Worm (Caenorhabditis elegans) whole organism, mixed stage, embryonic: ENCODE data around the gene dhs-31.

Experiments
- M03D4.4 ChIP-seq: sonication (generic microtip); optimal IDR thresholded peaks from 2 replicates; lab custom pipeline; 2017; ENCODE audit warnings: mild to moderate bottlenecking, missing genetic modification characterization, missing compliant biosample characterization
- bed-3 ChIP-seq: fragments of 200-800 bp; sonication (Bioruptor generic); optimal IDR thresholded peaks from 3 replicates; lab custom pipeline; 2018; ENCODE audit warnings: mild to moderate bottlenecking, missing genetic modification characterization, moderate library complexity, missing compliant biosample characterization
- blmp-1 ChIP-seq: fragments of 150-350 bp; optimal IDR thresholded peaks from 2 replicates; lab custom pipeline; 2014; ENCODE audit warnings: missing biosample characterization, missing genetic modification characterization
- ceh-43 ChIP-seq: fragments of 200-800 bp; sonication (Bioruptor generic); optimal IDR thresholded peaks from 2 replicates; lab custom pipeline; 2018; ENCODE audit warnings: mild to moderate bottlenecking, missing genetic modification characterization, moderate library complexity, missing compliant biosample characterization
- ceh-83 ChIP-seq: fragments of 200-800 bp; sonication (Bioruptor generic); optimal IDR thresholded peaks from 2 replicates; lab custom pipeline; 2018; ENCODE audit warnings: mild to moderate bottlenecking, missing genetic modification characterization, missing compliant biosample characterization
- ces-1 ChIP-seq: fragments of 150-350 bp; optimal IDR thresholded peaks from 2 replicates; lab custom pipeline; 2014; ENCODE audit warnings: missing biosample characterization, missing genetic modification reagents, missing genetic modification characterization
- drap-1 ChIP-seq: fragments of 200-800 bp; sonication (Bioruptor generic); optimal IDR thresholded peaks from 3 replicates; lab custom pipeline; 2018; ENCODE audit warnings: mild to moderate bottlenecking, missing genetic modification characterization, missing compliant biosample characterization
- elt-1 ChIP-seq: sonication (generic microtip); optimal IDR thresholded peaks from 2 replicates; lab custom pipeline; 2017; ENCODE audit warnings: missing genetic modification characterization, mild to moderate bottlenecking, missing compliant biosample characterization, antibody characterized with exemption, moderate library complexity, borderline replicate concordance; ENCODE audit not compliant: insufficient read depth
- ham-2 ChIP-seq: fragments of 200-800 bp; sonication (Bioruptor generic); optimal IDR thresholded peaks from 2 replicates; lab custom pipeline; 2018; ENCODE audit warnings: mild to moderate bottlenecking, missing genetic modification characterization, missing compliant biosample characterization
- hlh-1 ChIP-seq: fragments of 150-350 bp; optimal IDR thresholded peaks from 2 replicates; lab custom pipeline; 2014; ENCODE audit warnings: missing biosample characterization, missing genetic modification reagents, missing genetic modification characterization
- lin-13 ChIP-seq: fragments of 150-350 bp; optimal IDR thresholded peaks from 2 replicates; lab custom pipeline; 2014; ENCODE audit warnings: missing biosample characterization, missing genetic modification characterization
- lin-32 ChIP-seq: fragments of 200-800 bp; sonication (Bioruptor generic); optimal IDR thresholded peaks from 2 replicates; lab custom pipeline; 2018; ENCODE audit warnings: mild to moderate bottlenecking, missing genetic modification characterization, missing compliant biosample characterization
- lsy-2 ChIP-seq: fragments of 150-350 bp; optimal IDR thresholded peaks from 2 replicates; lab custom pipeline; 2014; ENCODE audit warnings: missing biosample characterization, missing genetic modification characterization
- mab-5 ChIP-seq: fragments of 150-350 bp; optimal IDR thresholded peaks from 2 replicates; lab custom pipeline; 2014; ENCODE audit warnings: missing biosample characterization, missing genetic modification characterization
- mep-1 ChIP-seq: fragments of 150-350 bp; optimal IDR thresholded peaks from 2 replicates; lab custom pipeline; 2017; ENCODE audit warnings: missing biosample characterization, missing genetic modification reagents, missing genetic modification characterization, inconsistent platforms
- nhr-12 ChIP-seq: fragments of 150-350 bp; optimal IDR thresholded peaks from 2 replicates; lab custom pipeline; 2014; ENCODE audit warnings: missing biosample characterization, missing genetic modification characterization
- nhr-2 ChIP-seq: fragments of 150-350 bp; optimal IDR thresholded peaks from 2 replicates; lab custom pipeline; 2014; ENCODE audit warnings: missing biosample characterization, missing genetic modification characterization
- nhr-237 ChIP-seq: fragments of 150-350 bp; optimal IDR thresholded peaks from 2 replicates; lab custom pipeline; 2014; ENCODE audit warnings: missing biosample characterization, missing genetic modification characterization
- nhr-28 ChIP-seq: fragments of 150-350 bp; optimal IDR thresholded peaks from 2 replicates; lab custom pipeline; 2014; ENCODE audit warnings: missing biosample characterization, missing genetic modification characterization
- nhr-76 ChIP-seq: sonication (generic microtip); optimal IDR thresholded peaks from 2 replicates; lab custom pipeline; 2017; ENCODE audit warnings: missing biosample characterization, missing genetic modification characterization
- pha-4 ChIP-seq: fragments of 150-350 bp; optimal IDR thresholded peaks from 2 replicates; lab custom pipeline; 2018; ENCODE audit warnings: missing biosample characterization, missing genetic modification reagents, missing genetic modification characterization
- sem-2 ChIP-seq: fragments of 200-800 bp; sonication (Bioruptor generic); optimal IDR thresholded peaks from 2 replicates; lab custom pipeline; 2018; ENCODE audit warnings: mild to moderate bottlenecking, missing genetic modification characterization, missing compliant biosample characterization
- snpc-4 ChIP-seq: fragments of 150-350 bp; optimal IDR thresholded peaks from 2 replicates; lab custom pipeline; 2014; ENCODE audit warnings: missing biosample characterization, missing genetic modification characterization
- sptf-1 ChIP-seq: sonication (generic microtip); optimal IDR thresholded peaks from 2 replicates; lab custom pipeline; 2017; ENCODE audit warnings: mild to moderate bottlenecking, missing genetic modification characterization, moderate library complexity, missing compliant biosample characterization
- tbx-8 ChIP-seq: fragments of 200-800 bp; sonication (Bioruptor generic); optimal IDR thresholded peaks from 2 replicates; lab custom pipeline; 2018; ENCODE audit warnings: mild to moderate bottlenecking, missing genetic modification characterization, moderate library complexity, missing compliant biosample characterization
- unc-120 ChIP-seq: sonication (generic microtip); optimal IDR thresholded peaks from 2 replicates; lab custom pipeline; 2017; ENCODE audit warnings: missing genetic modification characterization, missing compliant biosample characterization; ENCODE audit not compliant: poor library complexity, severe bottlenecking
- unc-39 ChIP-seq: fragments of 150-350 bp; optimal IDR thresholded peaks from 2 replicates; lab custom pipeline; 2014; ENCODE audit warnings: missing biosample characterization, missing genetic modification characterization
- unc-62 ChIP-seq: fragments of 150-350 bp; optimal IDR thresholded peaks from 2 replicates; lab custom pipeline; 2014; ENCODE audit warnings: missing biosample characterization, missing genetic modification reagents, missing genetic modification characterization
- zip-8 ChIP-seq: fragments of 150-350 bp; optimal IDR thresholded peaks from 2 replicates; lab custom pipeline; 2014; ENCODE audit warnings: missing biosample characterization, missing genetic modification characterization
- ztf-11 ChIP-seq: fragments of 150-350 bp; optimal IDR thresholded peaks from 2 replicates; lab custom pipeline; 2014; ENCODE audit warnings: missing biosample characterization, missing genetic modification characterization

The dhs-31 gene

DNA sequence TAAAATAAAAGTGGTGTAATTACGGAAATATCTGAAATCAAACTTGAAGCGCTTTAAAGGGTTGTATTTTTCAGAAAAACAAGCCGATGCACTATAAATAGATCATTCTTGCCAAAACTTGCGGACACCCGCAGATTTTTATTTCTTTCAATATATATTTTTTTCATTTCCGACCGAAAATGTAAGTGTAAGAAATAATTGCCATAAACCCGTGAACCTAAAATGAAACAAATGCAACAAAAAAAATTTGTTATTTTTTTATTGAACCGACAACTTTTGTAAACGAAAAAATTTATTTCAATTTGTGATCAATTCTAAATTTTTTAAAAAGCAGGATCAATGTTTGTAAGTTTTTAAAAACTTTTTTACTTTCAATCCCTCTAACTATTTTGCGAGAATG lies 40.1 kb upstream of the dhs-31 start, which contains the start of gene W01B6.6:
W01B6.6 (plus strand) TSS at position 301 of the 400 bp plus-strand sequence.
- TF ChIP-seq mep-1 (tag; lab: Kevin White, UChicago) = no peak
- TF ChIP-seq tbx-8 (GFP tag; lab: Kevin White, UChicago) = no peak
- TF ChIP-seq unc-62 (GFP tag; lab: Kevin White, UChicago) = no peak
- TF ChIP-seq sptf-1 (tag; lab: Kevin White, UChicago) = no peak
- TF ChIP-seq ceh-83 = no peak
- TF ChIP-seq unc-39 = no peak
- TF ChIP-seq nhr-12 = no peak
- no peak for TF ChIP-seq lsy-2 (tag; lab: Kevin White, UChicago)
- no peak for TF ChIP-seq lin-32
- no peak for TF ChIP-seq ham-2 (GFP tag; lab: Kevin White, UChicago)
- TF ChIP-seq elt-1 (tag; lab: Kevin White, UChicago) = no peak

ce11 chrIV:10078003-10078402 lies 37.3 kb upstream of the dhs-31 start:
- TF ChIP-seq lsy-2 (tag; lab: Kevin White, UChicago) = no peak
- TF ChIP-seq lin-32 = no peak
- TF ChIP-seq mab-5 = no peak
- no peak for TF ChIP-seq sem-2 (GFP tag; lab: Kevin White, UChicago)

- TF ChIP-seq nhr-76 (tag; lab: Kevin White, UChicago) (no peak), blmp-1 (tag; lab: Kevin White, UChicago) (no peak), elt-1 (tag; lab: Kevin White, UChicago) (no peak), ham-2 (GFP tag; lab: Kevin White, UChicago) (no peak), hlh-1 (no peak), pha-4 (tag; lab: Kevin White, UChicago) (no peak), ceh-43 (no peak), snpc-4 (no peak), M03D4.4 (tag; lab: Kevin White, UChicago) (no peak), mep-1 (tag; lab: Kevin White, UChicago) (no peak), bed-3 (GFP tag; lab: Kevin White, UChicago) (no peak), nhr-2 (no peak), lin-13 (no peak), drap-1 (GFP tag; lab: Kevin White, UChicago) (no peak), unc-62 (GFP tag; lab: Kevin White, UChicago) (no peak)
Observed at ce11 chrIV:10075899-10076298, 35.2 kb upstream of the dhs-31 start, which contains the start of gene W01B6.5. Gene W01B6.5, plus strand, starts transcription at chrIV:10076199.

ce11 chrIV:10075034-10075510 lies 34.4 kb upstream of the dhs-31 start, which contains the start of the genes ttbk-4 and W01B6.4:
Gene ttbk-4, minus strand, starts transcription at chrIV:10075134.
Gene W01B6.4, plus strand, starts transcription at chrIV:10075460.
- TF ChIP-seq sptf-1 (tag; lab: Kevin White, UChicago) (no peak), nhr-28 (tag; lab: Kevin White, UChicago) (no peak), nhr-237 (no peak), M03D4.4 (tag; lab: Kevin White, UChicago) (no peak), nhr-12 (no peak), nhr-76 (tag; lab: Kevin White, UChicago) (no peak), unc-62 (GFP tag; lab: Kevin White, UChicago) (no peak), ces-1 (GFP tag; lab: Kevin White, UChicago) (no peak), mab-5 (no peak)

DNA sequence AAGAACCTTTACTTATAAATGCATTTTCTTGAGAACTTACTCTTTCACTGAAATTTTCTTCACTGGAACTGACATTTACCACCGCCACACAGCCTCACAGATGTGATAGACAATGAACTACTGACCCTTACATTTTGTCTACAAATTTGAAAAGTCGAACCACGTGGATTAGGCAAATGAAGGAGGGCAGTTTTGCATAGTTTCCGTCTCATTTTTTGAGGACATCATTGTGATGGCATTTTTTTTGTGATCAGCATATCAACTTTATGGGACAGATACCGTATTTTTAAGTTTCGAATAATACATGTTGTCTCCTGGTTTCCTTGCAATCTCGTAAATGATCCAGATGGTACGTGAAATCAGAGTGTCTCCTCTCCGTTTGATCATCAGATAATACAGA lies 31.8 kb upstream of the dhs-31 start, which contains the start of gene W01B6.3:
W01B6.3 (minus strand) TSS at position 101 of the 400 bp plus-strand sequence.
- TF ChIP-seq ztf-11 (tag; lab: Kevin White, UChicago) = no peak
- TF ChIP-seq, all 35 proteins: peak for 0

- TF ChIP-seq zip-8 (tag; lab: Kevin White, UChicago) (no peak), ceh-43 (no peak), snpc-4 (no peak), hlh-1 (no peak), unc-120 (tag; lab: Kevin White, UChicago) (no peak)
Observed at ce11 chrIV:10068266-10068665, 27.6 kb upstream of the dhs-31 start.
